Worm (Caenorhabditis elegans) whole organism, midembryonic: ENCODE measurements around the gene ZC412.5.

Experiments
- T22C8.4 ChIP-seq: fragments of 200-800 bp; sonication (Bioruptor generic); IDR thresholded peaks from 2 replicates; pipeline ENCODE4 v1.3.6; 2022; ENCODE audit warnings: missing genetic modification characterization, missing compliant biosample characterization
- cog-1 ChIP-seq: sonication (generic microtip); optimal IDR thresholded peaks from 2 replicates; lab custom pipeline; 2016; ENCODE audit warnings: missing genetic modification characterization, missing compliant biosample characterization
- flt-1 ChIP-seq: fragments of 200-800 bp; sonication (Bioruptor generic); IDR thresholded peaks from 2 replicates; pipeline ENCODE4 v1.3.6; 2022; ENCODE audit warnings: missing genetic modification characterization, missing compliant biosample characterization
- klf-2 ChIP-seq: fragments of 200-800 bp; sonication (Bioruptor generic); conservative IDR thresholded peaks from 2 replicates; pipeline ENCODE4 v1.3.6; 2022; ENCODE audit warnings: missing genetic modification reagents, missing genetic modification characterization, missing compliant biosample characterization
- med-1 ChIP-seq: sonication (generic microtip); optimal IDR thresholded peaks from 2 replicates; lab custom pipeline; 2017; ENCODE audit warnings: missing genetic modification characterization, mild to moderate bottlenecking, missing compliant biosample characterization, antibody characterized with exemption, missing genetic modification reagents; ENCODE audit not compliant: insufficient read depth
- tab-1 ChIP-seq: fragments of 200-800 bp; sonication (Bioruptor generic); IDR thresholded peaks from 2 replicates; pipeline ENCODE4 v1.3.6; 2022; ENCODE audit warnings: missing genetic modification characterization, missing compliant biosample characterization
- ztf-29 ChIP-seq: fragments of 200-800 bp; sonication (Bioruptor generic); IDR thresholded peaks from 2 replicates; pipeline ENCODE4 v1.3.6; 2022; ENCODE audit warnings: missing genetic modification reagents, missing genetic modification characterization, missing compliant biosample characterization

DNA sequence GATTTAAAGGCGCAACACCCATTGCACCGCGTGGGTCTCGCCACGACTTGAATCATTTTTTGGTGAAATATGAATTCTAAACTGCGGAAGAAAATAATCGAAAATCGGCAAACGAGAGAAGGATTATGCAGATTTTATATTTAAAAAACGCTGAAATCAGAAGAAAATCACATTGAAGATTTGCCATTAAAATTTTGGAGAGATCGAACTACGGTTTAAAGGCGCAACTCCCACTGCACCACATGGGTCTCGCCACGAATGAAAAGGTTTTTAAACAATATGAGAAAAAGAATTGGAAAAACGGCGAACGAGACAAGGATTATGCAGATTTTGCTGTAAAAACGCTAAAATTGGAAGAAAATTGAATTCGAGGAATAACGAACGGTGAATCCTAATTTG, 42.5 kb downstream of the ZC412.5 start:
- TF ChIP-seq med-1 (no peak), T22C8.4 (GFP tag; lab: Robert Waterston, UW) (no peak), flt-1 (GFP tag; lab: Robert Waterston, UW) (no peak), tab-1 (GFP tag; lab: Robert Waterston, UW) (no peak), ztf-29 (GFP tag; lab: Robert Waterston, UW) (no peak), klf-2 (GFP tag; lab: Robert Waterston, UW) (no peak), cog-1 (tag; lab: Kevin White, UChicago) (no peak)
